Worm (Caenorhabditis elegans): ENCODE measurements around the gene K08D9.4.

The K08D9.4 gene

DNA sequence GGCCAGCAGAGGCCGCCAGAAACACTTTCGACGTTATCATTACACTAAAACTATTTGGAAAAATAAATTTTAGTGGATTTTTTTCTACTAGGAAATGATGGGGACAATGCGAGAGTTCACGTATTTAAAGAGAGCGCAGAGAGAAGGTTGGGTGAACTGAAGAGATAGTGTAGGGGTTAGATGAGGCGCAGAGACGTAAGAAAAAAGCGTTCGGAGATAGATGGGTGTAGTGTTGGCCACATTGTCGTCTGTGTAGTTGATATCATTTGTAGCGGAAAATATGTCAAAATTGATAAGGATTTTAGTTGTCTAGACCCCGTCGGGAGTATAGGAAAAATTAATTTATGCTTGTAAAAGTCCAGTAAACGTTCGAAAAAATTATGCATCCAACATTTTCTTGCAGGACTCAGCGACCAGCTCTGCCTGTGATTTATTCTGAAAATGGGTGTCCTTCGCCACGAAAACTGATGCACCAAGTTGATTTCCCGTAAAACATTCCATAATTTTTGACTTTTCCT lies 7.1 kb downstream of the K08D9.4 start, which contains the start of the genes Y73C8B.3 and Y73C8B.9:
TSS of gene Y73C8B.3 (minus strand) at position 147 of the 518 bp plus-strand sequence.
TSS of gene Y73C8B.9 (plus strand) at position 468 of the 518 bp plus-strand sequence.
- no peak for TF ChIP-seq unc-62 (GFP tag; optimal IDR thresholded peaks at IDR 0.05)

DNA sequence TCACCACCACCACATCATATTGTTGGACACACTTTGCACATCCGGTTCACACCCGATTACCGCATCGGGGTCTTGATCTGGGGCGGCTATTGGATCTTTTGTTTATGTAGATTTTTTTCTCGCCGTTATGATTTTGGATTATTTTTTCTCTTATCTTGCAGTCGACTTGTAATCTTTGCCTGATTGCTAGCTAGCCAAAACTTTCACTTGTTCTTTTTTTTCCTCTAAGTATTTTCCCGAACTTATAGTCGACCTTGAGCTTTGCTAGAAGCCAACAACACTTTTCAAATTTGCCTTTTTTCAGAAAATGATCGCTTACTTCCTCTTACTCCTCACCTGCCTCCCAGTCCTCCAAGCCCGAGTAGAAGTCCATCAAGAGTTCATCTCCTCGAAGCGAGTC lies 12.2 kb downstream of the K08D9.4 start, which contains the start of gene lag-2:
TSS of gene lag-2 (plus strand) at position 301 of the 400 bp plus-strand sequence.
- TF ChIP-seq unc-62 (GFP tag; optimal IDR thresholded peaks at IDR 0.05) = no peak

DNA sequence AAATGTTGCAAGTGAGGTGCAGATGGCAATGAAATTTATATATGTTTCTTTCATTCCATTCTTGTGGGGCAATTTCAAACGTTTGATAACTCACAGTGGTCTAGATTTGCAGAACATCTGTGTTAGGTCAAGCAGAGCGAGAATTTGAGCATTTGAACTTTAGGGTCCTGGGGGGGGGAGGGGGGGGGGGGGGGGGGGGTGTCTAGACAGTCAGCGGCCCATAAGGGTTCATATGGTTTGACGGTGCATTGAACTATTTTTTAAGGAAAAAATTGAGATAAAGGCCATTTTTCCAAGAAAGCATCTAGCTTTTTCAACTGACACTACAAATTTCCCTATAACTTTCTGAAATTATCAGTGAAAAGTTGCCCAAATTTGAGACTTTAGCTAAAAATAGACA lies 14.4 kb downstream of the K08D9.4 start:
- TF ChIP-seq unc-62 (GFP tag; optimal IDR thresholded peaks at IDR 0.05) = no peak

DNA sequence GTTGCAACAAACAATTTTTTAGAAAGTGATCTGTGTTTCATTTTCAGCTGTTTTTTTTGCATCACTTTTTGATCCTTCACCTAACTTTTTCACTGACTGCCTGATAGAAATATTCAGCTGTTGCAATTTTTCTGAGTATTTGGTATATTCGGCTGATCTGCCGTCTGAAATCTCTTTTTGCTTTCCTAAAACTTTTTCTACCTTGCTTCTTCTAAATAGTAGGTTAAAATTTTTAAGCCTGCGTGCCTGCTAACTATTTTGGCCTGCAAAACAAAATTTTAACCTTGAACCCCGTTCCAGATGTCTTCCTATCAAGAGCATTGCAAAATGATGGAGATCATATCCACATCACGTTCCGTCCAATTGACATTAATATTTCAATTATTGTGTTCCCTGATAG lies 24.1 kb downstream of the K08D9.4 start, which contains the start of gene srab-8:
TSS of gene srab-8 (plus strand) at position 301 of the 400 bp plus-strand sequence.
- no peak for TF ChIP-seq unc-62 (GFP tag; optimal IDR thresholded peaks at IDR 0.05)

DNA sequence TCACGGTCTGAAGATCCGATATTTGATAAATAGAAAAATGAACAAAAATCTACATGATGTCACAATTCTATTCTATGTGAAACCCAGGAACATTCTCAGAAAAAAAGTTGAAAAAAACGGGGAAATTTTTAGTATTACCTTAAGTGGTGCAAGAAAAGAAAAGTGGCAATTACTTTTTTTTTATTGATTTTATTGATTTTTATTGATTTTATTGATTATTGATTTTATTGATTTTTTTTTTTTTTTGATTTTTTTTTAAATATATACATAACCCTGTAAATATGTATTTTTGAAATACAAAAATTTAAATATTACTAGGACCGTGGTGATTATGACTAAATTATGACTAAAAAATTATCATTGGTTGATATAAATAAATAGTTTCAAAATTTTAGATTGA lies 28.6 kb downstream of the K08D9.4 start:
- no peak for TF ChIP-seq unc-62 (GFP tag; optimal IDR thresholded peaks at IDR 0.05)

DNA sequence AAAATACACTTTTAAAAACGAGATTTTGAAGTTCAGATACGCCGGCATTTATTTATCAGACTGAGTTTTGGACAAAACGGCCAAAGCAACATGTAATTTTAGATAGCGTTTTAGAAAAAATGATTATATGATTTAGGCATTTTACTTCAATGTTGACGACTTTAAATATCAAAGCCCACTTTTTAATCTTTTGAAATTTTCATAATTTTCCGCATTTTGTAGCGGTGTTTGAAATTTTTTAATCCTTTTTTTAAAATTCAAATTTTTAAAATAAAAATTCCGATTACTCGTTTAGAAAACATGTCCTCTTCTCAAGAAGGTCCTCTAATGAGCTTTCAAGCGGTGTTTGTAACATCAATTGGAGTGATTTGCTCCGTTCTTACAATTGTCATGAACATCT lies 30.4 kb downstream of the K08D9.4 start, which contains the start of gene srbc-6:
TSS of gene srbc-6 (plus strand) at position 301 of the 400 bp plus-strand sequence.
- TF ChIP-seq unc-62 (GFP tag; optimal IDR thresholded peaks at IDR 0.05) = no peak

DNA sequence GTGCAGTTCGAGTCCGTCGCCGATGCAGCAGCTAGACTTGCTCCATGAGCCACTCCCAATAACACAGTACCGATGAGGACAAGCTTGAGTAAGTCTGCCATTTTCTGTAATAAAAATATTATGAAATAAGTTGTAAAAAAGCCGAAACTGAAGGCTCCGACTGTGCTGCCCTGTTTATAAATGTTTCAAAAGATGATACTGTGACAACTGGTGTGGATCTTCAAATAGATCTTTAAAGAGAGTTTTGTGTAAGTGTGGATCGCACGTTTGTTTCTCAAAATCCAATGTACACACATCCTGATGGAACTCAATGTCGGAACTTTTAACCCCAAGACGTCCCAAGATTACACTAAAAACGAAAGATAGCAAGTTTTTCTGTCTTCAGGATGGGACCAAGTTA lies 31.6 kb downstream of the K08D9.4 start, which contains the start of gene C36C5.15:
TSS of gene C36C5.15 (minus strand) at position 101 of the 400 bp plus-strand sequence.
- no peak for TF ChIP-seq unc-62 (GFP tag; optimal IDR thresholded peaks at IDR 0.05)

DNA sequence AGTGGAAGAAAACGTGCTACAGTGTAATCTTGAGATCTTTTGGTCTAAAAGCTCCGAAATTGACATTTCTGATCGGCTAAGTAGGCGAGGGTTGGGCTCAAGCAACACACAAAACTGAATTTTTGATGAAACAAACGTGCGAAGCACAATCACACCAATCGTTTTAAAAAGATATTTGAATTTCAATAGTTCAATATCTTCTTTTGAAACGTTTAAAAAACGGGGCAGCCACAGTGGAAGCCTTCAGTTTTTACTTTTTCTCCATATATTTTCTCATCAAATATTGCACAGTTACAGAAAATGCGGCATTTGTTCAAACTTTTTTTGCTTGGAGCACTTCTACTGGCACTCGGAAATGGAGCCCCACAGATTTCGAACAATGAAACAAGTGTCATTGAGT lies 34.0 kb downstream of the K08D9.4 start, which contains the start of gene C36C5.4:
TSS of gene C36C5.4 (plus strand) at position 301 of the 400 bp plus-strand sequence.
- no peak for TF ChIP-seq unc-62 (GFP tag; optimal IDR thresholded peaks at IDR 0.05)

DNA sequence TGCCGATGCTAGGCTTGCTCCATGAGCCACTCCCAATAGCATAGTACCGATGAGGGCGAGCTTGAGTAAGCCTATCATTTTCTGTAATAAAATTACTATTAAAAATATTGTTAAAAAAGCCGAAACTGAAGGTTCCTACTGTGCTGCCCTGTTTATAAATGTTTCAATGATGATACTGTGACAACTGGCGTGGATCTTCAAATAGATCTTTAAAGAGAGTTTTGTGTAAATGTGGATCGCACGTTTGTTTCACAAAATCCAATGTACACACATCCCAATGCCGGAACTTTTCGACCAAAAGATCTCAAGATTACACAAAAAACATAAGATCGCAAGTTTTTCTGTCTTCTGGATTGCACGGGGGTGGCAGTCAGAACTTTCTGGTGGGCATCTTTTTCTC lies 34.8 kb downstream of the K08D9.4 start, which contains the start of gene C36C5.14:
TSS of gene C36C5.14 (minus strand) at position 101 of the 400 bp plus-strand sequence.
- TF ChIP-seq unc-62 (GFP tag; optimal IDR thresholded peaks at IDR 0.05) = no peak

DNA sequence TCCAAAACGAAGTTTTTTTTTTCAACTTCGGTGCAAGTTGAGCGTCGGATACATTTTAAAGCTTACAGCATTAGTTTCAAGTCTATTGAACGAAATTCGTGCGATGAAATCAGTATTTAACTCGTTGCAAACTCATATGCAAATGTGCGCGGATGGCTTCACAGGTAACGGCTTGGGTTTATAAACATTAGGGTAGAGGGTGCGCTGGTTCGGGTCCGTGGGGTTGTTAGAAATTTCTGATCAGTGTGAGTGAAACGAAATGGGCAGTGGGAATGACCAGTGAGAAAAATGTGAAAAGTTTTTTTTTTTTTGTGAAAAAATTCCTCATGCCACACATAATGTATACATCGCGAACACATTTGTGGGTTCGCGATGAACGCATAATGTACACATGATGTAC lies 37.1 kb downstream of the K08D9.4 start:
- TF ChIP-seq unc-62 (GFP tag; optimal IDR thresholded peaks at IDR 0.05) = no peak

DNA sequence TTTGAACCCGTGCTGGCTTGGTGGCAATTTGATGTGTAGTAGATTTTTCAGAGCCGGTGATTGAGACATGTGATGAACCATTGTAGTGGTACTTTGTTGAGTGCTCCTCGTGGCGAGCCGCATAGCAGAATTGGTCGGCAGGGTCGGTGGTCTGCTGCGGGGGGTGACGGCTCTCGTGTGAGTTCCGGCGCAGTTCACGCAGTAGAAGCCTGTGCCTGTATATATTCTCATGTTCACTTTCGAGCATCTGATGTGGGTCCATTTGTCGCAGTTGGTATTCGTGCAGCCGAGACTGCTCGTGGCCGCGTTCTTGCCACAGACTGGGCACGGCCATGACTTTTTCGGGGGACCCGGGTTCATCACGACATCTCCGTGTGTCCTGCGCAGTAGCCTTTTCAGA lies 37.9 kb downstream of the K08D9.4 start:
- TF ChIP-seq unc-62 (GFP tag; optimal IDR thresholded peaks at IDR 0.05) = no peak

DNA sequence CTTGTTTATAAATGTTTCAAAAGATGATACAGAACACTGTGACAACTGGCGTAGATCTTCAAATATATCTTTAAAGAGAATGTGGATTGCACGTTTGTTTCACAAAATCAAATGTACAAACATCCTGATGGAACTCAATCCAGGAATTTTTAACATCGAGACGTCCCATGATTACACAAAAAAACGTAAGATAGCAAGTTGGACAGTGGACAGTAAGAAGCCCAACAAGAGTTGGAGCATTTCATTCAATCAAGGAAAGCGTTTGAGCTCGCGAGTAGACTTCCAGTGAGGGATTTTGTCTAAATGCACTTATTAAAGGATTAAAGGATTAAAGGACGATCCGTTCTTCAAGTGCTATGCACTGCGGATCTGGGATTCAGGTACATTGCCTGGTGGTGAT lies 41.0 kb downstream of the K08D9.4 start, which contains the start of gene C36C5.12:
TSS of gene C36C5.12 (minus strand) at position 101 of the 400 bp plus-strand sequence.
- no peak for TF ChIP-seq unc-62 (GFP tag; optimal IDR thresholded peaks at IDR 0.05)

DNA sequence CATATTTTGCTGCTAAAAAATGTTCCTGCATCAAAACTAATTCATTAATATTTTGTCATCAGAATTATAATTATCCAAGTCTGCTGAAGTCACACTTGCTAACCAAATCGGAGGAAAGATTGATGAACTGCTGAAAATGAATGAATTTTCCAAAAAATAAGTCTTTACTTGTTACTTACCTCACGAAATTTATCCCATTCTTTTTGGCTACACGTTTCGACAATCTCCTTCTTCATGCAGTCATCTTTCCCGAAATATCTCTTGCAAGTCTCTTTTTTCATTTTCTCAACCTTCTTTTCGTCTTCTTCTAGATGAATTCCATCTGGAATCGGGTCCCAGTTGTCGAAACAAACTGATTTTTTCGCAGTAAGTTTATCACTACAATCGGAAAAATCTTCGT lies 41.8 kb downstream of the K08D9.4 start:
- TF ChIP-seq unc-62 (GFP tag; optimal IDR thresholded peaks at IDR 0.05) = no peak

DNA sequence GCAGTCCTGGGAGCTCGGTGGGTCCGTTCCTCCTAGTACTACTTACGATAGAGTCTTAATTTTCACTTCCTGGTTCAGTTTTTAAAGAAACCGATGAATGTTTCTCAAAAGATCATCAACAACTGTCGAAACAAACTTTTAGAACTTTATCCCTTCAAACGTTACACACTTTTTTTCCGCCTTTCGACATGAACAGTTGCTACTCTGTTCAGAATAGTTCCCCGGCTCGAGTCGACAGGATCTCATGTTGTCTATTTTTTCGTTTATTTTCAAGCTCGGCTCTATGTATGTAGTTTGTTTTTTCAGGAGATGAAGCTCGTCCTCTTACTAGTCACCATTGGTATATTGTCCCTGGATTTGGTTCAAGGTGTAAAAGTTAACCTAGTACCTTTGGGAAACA lies 43.4 kb downstream of the K08D9.4 start, which contains the start of gene exh-1:
TSS of gene exh-1 (plus strand) at position 301 of the 400 bp plus-strand sequence.
- no peak for TF ChIP-seq unc-62 (GFP tag; optimal IDR thresholded peaks at IDR 0.05)

DNA sequence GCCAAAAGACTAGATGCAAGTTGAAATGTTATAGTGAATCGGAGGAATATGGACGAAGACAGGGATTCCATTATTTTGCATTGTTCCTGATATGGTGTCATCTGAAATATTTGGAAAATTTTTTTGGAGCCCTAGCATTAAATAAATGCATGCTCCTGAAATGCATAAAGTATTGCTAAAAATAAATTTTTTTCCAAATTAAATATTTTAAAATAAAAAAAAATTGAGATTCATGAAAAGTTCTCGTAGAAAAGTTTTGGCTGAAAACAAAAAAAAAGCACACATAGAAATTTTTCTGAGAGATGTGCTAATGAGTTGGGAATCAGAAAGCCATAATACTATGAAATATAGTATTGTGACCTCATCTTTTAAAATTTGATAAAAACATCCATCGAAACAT lies 45.2 kb downstream of the K08D9.4 start, which contains the start of gene srab-7:
TSS of gene srab-7 (minus strand) at position 101 of the 400 bp plus-strand sequence.
- no peak for TF ChIP-seq unc-62 (GFP tag; optimal IDR thresholded peaks at IDR 0.05)

DNA sequence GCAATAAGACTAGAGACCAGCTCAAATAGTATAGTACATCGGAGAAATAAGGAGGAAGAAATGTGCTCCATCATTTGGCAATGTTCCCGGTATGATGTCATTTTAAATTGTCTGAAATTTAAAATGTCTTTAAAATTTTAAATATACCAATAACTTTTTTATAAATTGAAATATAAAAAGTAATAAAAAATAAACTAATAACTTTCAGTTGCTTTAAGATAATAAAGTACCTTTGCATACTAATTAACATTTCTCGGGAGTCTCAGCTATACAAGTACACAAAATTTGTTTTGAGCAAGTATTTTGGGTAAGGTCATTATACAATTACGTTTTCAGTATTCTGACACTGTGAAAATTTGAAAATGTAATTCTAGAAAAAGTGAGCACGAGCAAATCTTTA lies 48.4 kb downstream of the K08D9.4 start, which contains the start of gene srab-6:
TSS of gene srab-6 (minus strand) at position 101 of the 400 bp plus-strand sequence.
- TF ChIP-seq unc-62 (GFP tag; optimal IDR thresholded peaks at IDR 0.05) = no peak

DNA sequence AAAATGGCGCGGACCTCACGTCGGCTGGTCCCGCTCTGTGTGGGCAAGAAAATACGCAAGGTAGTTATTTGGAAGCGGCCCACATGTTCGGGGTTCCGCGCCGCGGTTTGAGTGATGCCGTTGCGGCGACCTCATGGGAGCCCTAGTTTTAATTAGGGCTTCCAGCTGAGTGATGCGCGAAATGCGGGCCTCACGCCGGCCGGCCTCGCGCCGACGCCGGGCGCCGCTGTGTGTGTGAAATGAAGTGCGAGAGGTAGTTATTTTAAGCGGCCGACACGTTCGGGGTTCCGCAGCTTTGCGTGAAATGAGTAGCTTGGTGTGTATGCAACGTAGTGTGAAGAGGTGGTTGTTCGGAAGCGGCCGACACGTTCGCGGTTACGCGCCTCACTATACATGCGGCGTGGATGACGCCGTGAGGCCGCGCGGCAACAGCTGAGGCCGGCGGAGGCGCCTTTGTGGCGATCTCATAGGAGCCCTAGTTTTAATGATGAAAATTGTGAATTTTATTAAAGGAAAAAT lies 50.3 kb downstream of the K08D9.4 start:
- TF ChIP-seq unc-62 (GFP tag; optimal IDR thresholded peaks at IDR 0.05) = no peak

Data from whole organism, dauer.